Fruit fly (Drosophila melanogaster) whole organism, wandering third instar larva: ENCODE data around the gene Vps45.
A peak's percentile ranks its signal among the peaks of the same experiment; 100 is the strongest.

ENCODE experiments used
- CG32264 ChIP-seq: fragments of 200-800 bp; sonication (Bioruptor generic); optimal IDR thresholded peaks from 2 replicates; lab custom pipeline; 2016; ENCODE audit warnings: missing biosample characterization, missing genetic modification characterization
- CG9705 ChIP-seq: fragments of 200-800 bp; sonication (Bioruptor generic); optimal IDR thresholded peaks from 2 replicates; lab custom pipeline; 2018; ENCODE audit warnings: missing biosample characterization, mild to moderate bottlenecking, missing genetic modification characterization
- CrebA ChIP-seq: fragments of 200-800 bp; sonication (Bioruptor generic); optimal IDR thresholded peaks from 2 replicates; lab custom pipeline; 2016; ENCODE audit warnings: missing biosample characterization, mild to moderate bottlenecking, missing genetic modification characterization, borderline replicate concordance
- Dif ChIP-seq: fragments of 200-275, 200-300 bp; sonication (Bioruptor generic); optimal IDR thresholded peaks from 2 replicates; lab custom pipeline; 2018; ENCODE audit warnings: missing biosample characterization, missing genetic modification characterization; ENCODE audit not compliant: partially characterized antibody
- GATAd ChIP-seq: sonication (Bioruptor generic); optimal IDR thresholded peaks from 2 replicates; lab custom pipeline; 2016; ENCODE audit warnings: missing biosample characterization, missing genetic modification characterization
- HLH106 ChIP-seq: fragments of 200-800 bp; optimal IDR thresholded peaks from 3 replicates; lab custom pipeline; 2019; ENCODE audit warnings: missing biosample characterization, mild to moderate bottlenecking, missing genetic modification characterization, moderate library complexity
- Hnf4 ChIP-seq: fragments of 200-800 bp; sonication (Bioruptor generic); optimal IDR thresholded peaks from 2 replicates; lab custom pipeline; 2016; ENCODE audit warnings: missing biosample characterization, mild to moderate bottlenecking, missing genetic modification characterization
- Jra ChIP-seq: sonication (Bioruptor generic); optimal IDR thresholded peaks from 2 replicates; lab custom pipeline; 2016; ENCODE audit warnings: missing biosample characterization, missing genetic modification characterization
- Mio ChIP-seq: sonication (Bioruptor generic); optimal IDR thresholded peaks from 2 replicates; lab custom pipeline; 2016; ENCODE audit warnings: missing biosample characterization, missing genetic modification characterization
- OdsH ChIP-seq: fragments of 200-800 bp; sonication (Bioruptor generic); optimal IDR thresholded peaks from 2 replicates; lab custom pipeline; 2016; ENCODE audit warnings: missing biosample characterization, mild to moderate bottlenecking, missing genetic modification characterization
- Rel ChIP-seq, 2 experiments: fragments of 200-800 bp; sonication (Bioruptor generic) in 1 of 2; optimal IDR thresholded peaks; 2 replicates in 1 of 2; 3 replicates in 1 of 2; lab custom pipeline; 2016 to 2019; ENCODE audit warnings: mild to moderate bottlenecking in 2 of 2, missing biosample characterization in 2 of 2, missing genetic modification characterization in 2 of 2, moderate library complexity in 1 of 2
- Sp1 ChIP-seq: fragments of 200-800 bp; sonication (Bioruptor generic); optimal IDR thresholded peaks from 3 replicates; lab custom pipeline; 2019; ENCODE audit warnings: missing biosample characterization, mild to moderate bottlenecking, missing genetic modification characterization, moderate library complexity
- Vsx2 ChIP-seq: fragments of 200-300, 225-300 bp; sonication (Bioruptor generic); optimal IDR thresholded peaks from 2 replicates; lab custom pipeline; 2018; ENCODE audit warnings: missing biosample characterization, missing genetic modification characterization; ENCODE audit not compliant: partially characterized antibody
- br ChIP-seq: fragments of 200-800 bp; sonication (Bioruptor generic); optimal IDR thresholded peaks from 2 replicates; lab custom pipeline; 2016; ENCODE audit warnings: missing biosample characterization, missing genetic modification characterization
- brk ChIP-seq: fragments of 200-800 bp; sonication (Bioruptor generic); optimal IDR thresholded peaks from 2 replicates; lab custom pipeline; 2016; ENCODE audit warnings: missing biosample characterization, mild to moderate bottlenecking, missing genetic modification characterization
- dl ChIP-seq, 2 experiments: fragments of 175-275, 200-275 bp in 1 of 2; fragments of 200-275 bp in 1 of 2; sonication (Bioruptor generic); optimal IDR thresholded peaks; lab custom pipeline; 2018; ENCODE audit warnings: mild to moderate bottlenecking in 2 of 2, missing biosample characterization in 2 of 2, missing genetic modification characterization in 2 of 2, moderate library complexity in 2 of 2; ENCODE audit not compliant: partially characterized antibody in 2 of 2, insufficient read depth in 1 of 2
- dmrt93B ChIP-seq: fragments of 200-800 bp; sonication (Bioruptor generic); optimal IDR thresholded peaks from 2 replicates; lab custom pipeline; 2018; ENCODE audit warnings: missing biosample characterization, mild to moderate bottlenecking, missing genetic modification characterization
- dsf ChIP-seq: sonication (Bioruptor generic); optimal IDR thresholded peaks from 2 replicates; lab custom pipeline; 2016; ENCODE audit warnings: missing biosample characterization, missing genetic modification characterization, borderline replicate concordance
- ey ChIP-seq: fragments of 200-800 bp; sonication (Bioruptor generic); optimal IDR thresholded peaks from 2 replicates; lab custom pipeline; 2016; ENCODE audit warnings: missing biosample characterization, missing genetic modification characterization
- foxo ChIP-seq, 2 experiments: fragments of 200-800 bp; sonication (Bioruptor generic); optimal IDR thresholded peaks; 2 replicates in 1 of 2; 3 replicates in 1 of 2; lab custom pipeline; 2016 to 2017; ENCODE audit warnings: missing biosample characterization in 2 of 2, missing genetic modification characterization in 2 of 2
- fru ChIP-seq: fragments of 200-800 bp; sonication (Bioruptor generic); optimal IDR thresholded peaks from 3 replicates; lab custom pipeline; 2016; ENCODE audit warnings: missing biosample characterization, mild to moderate bottlenecking, missing genetic modification characterization
- h ChIP-seq: fragments of 200-800 bp; sonication (Bioruptor generic); optimal IDR thresholded peaks from 3 replicates; lab custom pipeline; 2016; ENCODE audit warnings: missing biosample characterization, mild to moderate bottlenecking, missing genetic modification characterization
- jim ChIP-seq: fragments of 175-275, 200-325 bp; sonication (Bioruptor generic); optimal IDR thresholded peaks from 2 replicates; lab custom pipeline; 2016; ENCODE audit warnings: missing biosample characterization, mild to moderate bottlenecking, missing genetic modification characterization
- psq ChIP-seq: fragments of 200-800 bp; sonication (Bioruptor generic); optimal IDR thresholded peaks from 3 replicates; lab custom pipeline; 2017; ENCODE audit warnings: missing biosample characterization, mild to moderate bottlenecking, missing genetic modification characterization, moderate library complexity
- rgr ChIP-seq: fragments of 200-800 bp; sonication (Bioruptor generic); optimal IDR thresholded peaks from 3 replicates; lab custom pipeline; 2016; ENCODE audit warnings: missing biosample characterization, mild to moderate bottlenecking, missing genetic modification characterization
- sage ChIP-seq: fragments of 200-800 bp; sonication (Bioruptor generic); optimal IDR thresholded peaks from 2 replicates; lab custom pipeline; 2016; ENCODE audit warnings: missing biosample characterization, mild to moderate bottlenecking, missing genetic modification characterization
- sv ChIP-seq: fragments of 200-800 bp; sonication (Bioruptor generic); optimal IDR thresholded peaks from 3 replicates; lab custom pipeline; 2016; ENCODE audit warnings: missing biosample characterization, missing genetic modification characterization
- tai ChIP-seq: sonication (Bioruptor generic); optimal IDR thresholded peaks from 2 replicates; lab custom pipeline; 2016; ENCODE audit warnings: missing biosample characterization, missing genetic modification characterization
- usp ChIP-seq: fragments of >200 bp; optimal IDR thresholded peaks from 2 replicates; lab custom pipeline; 2017; ENCODE audit warnings: missing biosample characterization, missing genetic modification characterization
- woc ChIP-seq: sonication (Bioruptor generic); optimal IDR thresholded peaks from 2 replicates; lab custom pipeline; 2016; ENCODE audit warnings: missing biosample characterization, mild to moderate bottlenecking, missing genetic modification characterization

Vps45 gene

dm6 chr3R:9533181-9534124 lies 30.3 kb upstream of the Vps45 start (continued):
- TF ChIP-seq brk (GFP tag; lab: Kevin White, UChicago) (peak; percentile 74), sv (peak; percentile 79), dmrt93B (peak; percentile 97)

dm6 chr3R:9534125-9534496 lies 29.6 kb upstream of the Vps45 start:
- peak; percentile 50 for TF ChIP-seq sage (GFP tag; lab: Kevin White, UChicago)
- peak; percentile 90 for TF ChIP-seq rgr (GFP tag; lab: Kevin White, UChicago)
- peak; percentile 80 for TF ChIP-seq HLH106
- TF ChIP-seq Jra (GFP tag; lab: Kevin White, UChicago), result peak; percentile 65
- peak; percentile 70 for TF ChIP-seq CG32264
- TF ChIP-seq dl (GFP tag; optimal IDR thresholded peaks at IDR 0.05; lab: Kevin White, UChicago; ENCODE audit: insufficient read depth in 1 of 2, partially characterized antibody in 2 of 2), result no peak
- peak; percentile 66 for TF ChIP-seq psq (GFP tag; lab: Kevin White, UChicago)
- TF ChIP-seq CG9705, result peak; percentile 7
- peak; percentile 84 for TF ChIP-seq Sp1 (GFP tag; lab: Kevin White, UChicago)
- TF ChIP-seq ey, result peak; percentile 88
- TF ChIP-seq Dif (GFP tag; lab: Kevin White, UChicago), result no peak
- peak; percentile 85 for TF ChIP-seq OdsH (GFP tag; lab: Kevin White, UChicago)
- peak; percentile 69 for TF ChIP-seq dsf (GFP tag; lab: Kevin White, UChicago)
- peak; percentile 63 for TF ChIP-seq dmrt93B
- TF ChIP-seq brk (GFP tag; lab: Kevin White, UChicago), result peak; percentile 77
- TF ChIP-seq usp (GFP tag; lab: Kevin White, UChicago), result no peak
- TF ChIP-seq Rel (GFP tag; optimal IDR thresholded peaks at IDR 0.05; lab: Kevin White, UChicago), result no peak
- no peak for TF ChIP-seq Rel (tag; optimal IDR thresholded peaks at IDR 0.05; lab: Kevin White, UChicago)
- TF ChIP-seq br (GFP tag; lab: Kevin White, UChicago), result peak; percentile 87
- TF ChIP-seq Mio (GFP tag; lab: Kevin White, UChicago), result no peak
- no peak for TF ChIP-seq jim
- peak; percentile 81 for TF ChIP-seq tai
- peak; percentile 87 for TF ChIP-seq Hnf4 (GFP tag; lab: Kevin White, UChicago)
- TF ChIP-seq fru, result peak; percentile 89
- peak; percentile 85 for TF ChIP-seq sv
- TF ChIP-seq foxo (GFP tag; optimal IDR thresholded peaks at IDR 0.05; lab: Kevin White, UChicago), result peak in 1 of 2 experiments; percentile 84
- TF ChIP-seq h (GFP tag; lab: Kevin White, UChicago), result peak; percentile 77
- TF ChIP-seq woc, result peak; percentile 66
- TF ChIP-seq GATAd (GFP tag; lab: Kevin White, UChicago), result peak; percentile 6
- TF ChIP-seq, all 38 proteins: peak for 22

- TF ChIP-seq Dif (GFP tag; lab: Kevin White, UChicago) (peak; percentile 85), h (GFP tag; lab: Kevin White, UChicago) (no peak), Vsx2 (GFP tag; lab: Kevin White, UChicago) (peak; percentile 36), sv (no peak), dl (GFP tag; optimal IDR thresholded peaks at IDR 0.05; lab: Kevin White, UChicago; ENCODE audit: insufficient read depth in 1 of 2, partially characterized antibody in 2 of 2) (peak; percentile 80 to 85), CrebA (no peak)
- TF ChIP-seq, all 38 proteins: peak for 3
These were observed 29.0 kb upstream of the Vps45 start for dm6 chr3R:9534595-9535217.
